Worm (Caenorhabditis elegans) whole organism, L1 larva: ENCODE measurements around the gene rpb-6.

Source experiments
- Y116A8C.19 ChIP-seq: sonication (generic microtip); optimal IDR thresholded peaks from 2 replicates; lab custom pipeline; 2016; ENCODE audit warnings: missing compliant biosample characterization, missing genetic modification characterization, borderline replicate concordance
- aha-1 ChIP-seq: fragments of 150-350 bp; optimal IDR thresholded peaks from 2 replicates; lab custom pipeline; 2014; ENCODE audit warnings: missing biosample characterization, missing genetic modification characterization
- alr-1 ChIP-seq: fragments of 200-800 bp; sonication (Bioruptor generic); optimal IDR thresholded peaks from 2 replicates; lab custom pipeline; 2018; ENCODE audit warnings: borderline replicate concordance, mild to moderate bottlenecking, missing genetic modification characterization, missing compliant biosample characterization
- dpl-1 ChIP-seq, 3 experiments: fragments of 150-350 bp in 2 of 3; sonication (generic microtip) in 1 of 3; optimal IDR thresholded peaks; 2 replicates each; lab custom pipeline; 2014 to 2017; ENCODE audit warnings: missing biosample characterization in 3 of 3, missing genetic modification characterization in 3 of 3, missing genetic modification reagents in 3 of 3
- egl-27 ChIP-seq, 2 experiments: fragments of 150-350 bp in 1 of 2; sonication (generic microtip); optimal IDR thresholded peaks; 3 replicates each; lab custom pipeline; 2017 to 2018; ENCODE audit warnings: missing biosample characterization in 2 of 2, missing genetic modification characterization in 2 of 2, missing genetic modification reagents in 2 of 2
- fkh-10 ChIP-seq: sonication (generic microtip); optimal IDR thresholded peaks from 2 replicates; lab custom pipeline; 2017; ENCODE audit warnings: missing biosample characterization, missing genetic modification reagents, missing genetic modification characterization
- lin-35 ChIP-seq, 2 experiments: fragments of 150-350 bp; optimal IDR thresholded peaks; 2 replicates each; lab custom pipeline; 2014; ENCODE audit warnings: missing biosample characterization in 2 of 2, missing genetic modification characterization in 2 of 2, missing genetic modification reagents in 2 of 2
- nhr-237 ChIP-seq: fragments of 150-350 bp; optimal IDR thresholded peaks from 2 replicates; lab custom pipeline; 2014; ENCODE audit warnings: missing biosample characterization, missing genetic modification characterization
- pqm-1 ChIP-seq: sonication (generic microtip); optimal IDR thresholded peaks from 3 replicates; lab custom pipeline; 2017; ENCODE audit warnings: missing biosample characterization, missing genetic modification characterization
- snpc-4 ChIP-seq: fragments of 150-350 bp; optimal IDR thresholded peaks from 2 replicates; lab custom pipeline; 2014; ENCODE audit warnings: missing biosample characterization, missing genetic modification characterization
- tbx-2 ChIP-seq: sonication (generic microtip); optimal IDR thresholded peaks from 2 replicates; lab custom pipeline; 2016; ENCODE audit warnings: missing genetic modification characterization, missing compliant biosample characterization

DNA sequence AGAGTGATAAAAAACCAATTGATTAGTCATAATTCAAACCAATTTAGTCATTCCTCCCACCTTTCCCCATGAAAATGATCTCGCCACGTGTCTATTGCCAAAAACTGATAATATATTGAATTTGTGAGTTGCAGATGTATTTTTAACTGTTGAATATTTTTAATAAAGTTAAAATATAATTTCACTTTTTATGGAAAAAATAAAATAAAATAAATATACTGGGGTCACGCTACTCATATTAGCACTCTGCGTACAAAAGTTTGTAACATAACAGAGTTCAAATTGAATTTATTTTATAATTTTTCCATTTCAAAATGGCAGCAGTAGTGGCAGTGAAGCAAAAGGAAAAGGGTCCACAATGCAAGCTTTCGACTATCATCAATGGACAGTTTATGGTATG lies 39.0 kb downstream of the rpb-6 start, which contains the start of gene C14A4.13:
- TF ChIP-seq Y116A8C.19 (no peak), alr-1 (tag; lab: Kevin White, UChicago) (no peak), dpl-1 (GFP tag; optimal IDR thresholded peaks at IDR 0.05; lab: Kevin White, UChicago) (no peak), tbx-2 (no peak), snpc-4 (tag; lab: Kevin White, UChicago) (no peak), lin-35 (GFP tag; optimal IDR thresholded peaks at IDR 0.05; lab: Kevin White, UChicago) (no peak), aha-1 (tag; lab: Kevin White, UChicago) (no peak), fkh-10 (GFP tag; lab: Kevin White, UChicago) (no peak), egl-27 (tag; optimal IDR thresholded peaks at IDR 0.05; lab: Kevin White, UChicago) (no peak), pqm-1 (tag; lab: Kevin White, UChicago) (no peak), nhr-237 (tag; lab: Kevin White, UChicago) (no peak)
